Worm (Caenorhabditis elegans) whole organism, L4/young adult: ENCODE measurements around the gene K01B6.3.

Experiments
- W03F9.2 ChIP-seq: fragments of 150-350 bp; optimal IDR thresholded peaks from 2 replicates; lab custom pipeline; 2014; ENCODE audit warnings: missing biosample characterization, missing genetic modification characterization
- dao-5 ChIP-seq: sonication (generic microtip); optimal IDR thresholded peaks from 2 replicates; lab custom pipeline; 2016; ENCODE audit warnings: missing genotype, missing genetic modification characterization, moderate library complexity, missing compliant biosample characterization
- him-1 ChIP-seq: sonication (generic microtip); optimal IDR thresholded peaks from 2 replicates; lab custom pipeline; 2016; ENCODE audit warnings: missing genotype, missing genetic modification reagents, missing genetic modification characterization, missing compliant biosample characterization

The K01B6.3 gene

DNA sequence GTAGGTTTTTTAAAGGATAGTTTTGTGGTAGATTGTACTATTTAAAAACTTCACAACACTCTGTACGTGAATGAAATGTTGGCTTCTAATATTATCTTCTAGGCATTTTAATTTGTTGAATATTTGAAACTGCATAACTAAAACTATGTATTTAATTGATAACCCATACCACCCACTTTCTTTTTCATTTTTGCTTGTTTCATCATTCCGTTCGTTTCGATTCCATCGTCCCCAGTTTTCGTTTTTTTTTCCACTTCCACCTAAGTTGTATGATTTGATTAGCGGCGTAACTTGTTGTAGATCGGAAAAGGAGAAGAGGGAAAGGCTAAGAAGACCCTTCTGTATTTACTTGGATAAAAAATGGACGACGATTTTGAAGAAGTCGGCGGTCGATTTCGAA is at the start of gene K01B6.3:
Gene K01B6.3 (plus strand): TSS at position 301 of the 400 bp plus-strand sequence.
- no peak for TF ChIP-seq him-1 (tag; lab: Kevin White, UChicago)
- TF ChIP-seq W03F9.2 (tag; lab: Kevin White, UChicago) = no peak
- no peak for TF ChIP-seq dao-5 (tag; lab: Kevin White, UChicago)

DNA sequence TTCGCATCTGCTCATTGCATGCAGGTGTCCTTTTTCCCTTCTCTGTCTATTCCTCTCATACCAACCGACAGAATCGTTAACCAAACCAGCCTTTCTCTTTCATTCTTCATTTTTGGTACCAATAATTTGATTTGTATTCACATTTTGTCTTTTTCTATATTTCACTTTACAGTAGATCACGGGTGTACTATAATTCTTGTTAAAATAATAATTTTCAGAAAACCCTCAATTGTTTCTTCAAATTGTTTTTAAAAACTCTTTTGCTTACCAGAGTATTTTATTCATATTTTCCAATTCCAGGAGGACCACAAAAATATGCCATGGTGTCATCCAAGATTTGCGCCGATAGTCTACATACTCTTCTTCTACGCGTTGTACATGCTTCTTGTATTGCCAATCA is 49.3 kb upstream of the K01B6.3 start, which contains the start of gene T02C1.2:
Gene T02C1.2 (plus strand): TSS at position 301 of the 400 bp plus-strand sequence.
- TF ChIP-seq dao-5 (tag; lab: Kevin White, UChicago) = no peak
- TF ChIP-seq him-1 (tag; lab: Kevin White, UChicago) = no peak
- no peak for TF ChIP-seq W03F9.2 (tag; lab: Kevin White, UChicago)

DNA sequence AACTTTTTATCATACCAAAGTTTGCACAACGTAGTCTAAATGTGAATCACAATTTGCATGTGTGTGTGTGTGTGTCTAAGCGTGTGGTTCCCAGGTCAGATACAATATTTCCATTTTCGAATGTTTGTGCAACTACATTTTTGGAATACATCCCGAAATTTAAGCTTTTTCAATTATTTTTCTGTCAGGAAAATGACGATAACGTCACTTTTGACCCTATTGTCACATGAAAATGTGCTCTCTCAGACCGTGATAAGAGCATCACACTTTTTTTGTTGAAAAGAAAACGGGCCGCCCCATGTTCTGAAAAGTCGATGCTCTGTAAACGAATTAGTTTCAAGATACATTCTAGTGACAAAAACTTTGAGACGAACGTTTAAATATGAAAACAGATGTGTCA is 45.0 kb upstream of the K01B6.3 start:
- TF ChIP-seq him-1 (tag; lab: Kevin White, UChicago) = no peak
- no peak for TF ChIP-seq dao-5 (tag; lab: Kevin White, UChicago)
- no peak for TF ChIP-seq W03F9.2 (tag; lab: Kevin White, UChicago)

DNA sequence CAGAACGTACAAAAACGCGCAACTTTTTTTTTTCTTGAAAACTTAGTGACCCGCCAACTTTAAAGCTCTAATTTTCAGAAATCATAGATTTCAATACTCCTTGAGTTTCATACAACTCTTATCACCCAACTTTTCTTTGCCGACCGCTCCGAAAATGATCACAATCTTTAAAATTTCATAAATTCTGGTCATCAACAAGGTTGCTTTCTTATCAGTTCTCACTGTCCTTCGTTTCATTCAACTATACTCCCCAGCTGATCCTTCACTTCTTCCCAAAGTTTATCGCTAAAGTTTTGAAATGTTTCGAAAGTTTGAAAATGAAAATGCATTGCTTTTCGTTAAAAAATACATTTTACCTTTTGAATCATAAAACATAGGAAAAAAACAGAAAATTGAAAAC is 44.2 kb upstream of the K01B6.3 start:
- TF ChIP-seq dao-5 (tag; lab: Kevin White, UChicago) (no peak), W03F9.2 (tag; lab: Kevin White, UChicago) (no peak), him-1 (tag; lab: Kevin White, UChicago) (no peak)

ce11 chrIII:9256961-9257360 is 43.1 kb upstream of the K01B6.3 start, which contains the start of gene M01A8.1:
Gene M01A8.1, plus strand, starts transcription at chrIII:9257261.
- no peak for TF ChIP-seq W03F9.2 (tag; lab: Kevin White, UChicago)
- TF ChIP-seq him-1 (tag; lab: Kevin White, UChicago) = no peak
- no peak for TF ChIP-seq dao-5 (tag; lab: Kevin White, UChicago)

DNA sequence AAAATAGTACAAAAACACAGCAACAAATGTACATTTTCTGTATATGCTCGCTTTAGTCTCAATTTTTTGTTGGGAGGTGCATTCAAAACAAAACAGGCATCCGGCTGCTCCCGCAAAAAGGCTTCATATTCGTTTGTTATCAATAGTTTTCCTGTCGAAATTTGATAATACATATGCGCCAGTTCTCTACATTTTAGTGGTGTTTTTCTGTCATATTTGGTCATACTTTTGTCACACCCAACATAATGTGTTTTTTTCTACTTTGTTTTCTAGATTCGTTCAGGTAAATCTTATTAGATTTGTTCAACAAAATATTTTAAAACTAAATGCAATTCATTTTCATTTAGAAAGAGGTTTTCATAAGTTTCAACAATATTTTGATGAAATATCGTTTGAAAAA is 41.5 kb upstream of the K01B6.3 start:
- TF ChIP-seq dao-5 (tag; lab: Kevin White, UChicago) (no peak), him-1 (tag; lab: Kevin White, UChicago) (no peak), W03F9.2 (tag; lab: Kevin White, UChicago) (no peak)

ce11 chrIII:9269012-9269471 is 31.0 kb upstream of the K01B6.3 start, which contains the start of gene clip-1:
Gene clip-1, minus strand, starts transcription at chrIII:9269062.
- TF ChIP-seq dao-5 (tag; lab: Kevin White, UChicago) (no peak), W03F9.2 (tag; lab: Kevin White, UChicago) (no peak)

DNA sequence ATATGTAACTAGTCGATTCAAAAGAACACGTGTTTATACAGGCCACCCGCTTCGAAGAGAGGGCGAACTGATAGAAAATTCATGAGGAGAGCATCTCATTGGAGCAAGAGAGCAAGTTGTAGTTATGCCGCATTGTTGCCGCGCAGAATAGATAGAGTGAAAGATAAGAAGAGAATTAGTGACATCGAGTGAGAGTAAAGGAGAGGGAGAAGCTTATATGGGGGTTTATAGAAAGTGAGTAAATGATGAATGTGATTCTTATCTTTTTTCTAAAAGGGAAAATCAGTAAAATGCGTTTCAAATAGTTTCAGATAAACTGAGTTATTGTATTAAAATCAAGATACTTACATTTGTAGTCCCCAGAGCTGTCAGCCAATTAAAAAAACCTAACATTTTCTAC is 29.8 kb upstream of the K01B6.3 start:
- TF ChIP-seq W03F9.2 (tag; lab: Kevin White, UChicago) (no peak), him-1 (tag; lab: Kevin White, UChicago) (no peak), dao-5 (tag; lab: Kevin White, UChicago) (no peak)

DNA sequence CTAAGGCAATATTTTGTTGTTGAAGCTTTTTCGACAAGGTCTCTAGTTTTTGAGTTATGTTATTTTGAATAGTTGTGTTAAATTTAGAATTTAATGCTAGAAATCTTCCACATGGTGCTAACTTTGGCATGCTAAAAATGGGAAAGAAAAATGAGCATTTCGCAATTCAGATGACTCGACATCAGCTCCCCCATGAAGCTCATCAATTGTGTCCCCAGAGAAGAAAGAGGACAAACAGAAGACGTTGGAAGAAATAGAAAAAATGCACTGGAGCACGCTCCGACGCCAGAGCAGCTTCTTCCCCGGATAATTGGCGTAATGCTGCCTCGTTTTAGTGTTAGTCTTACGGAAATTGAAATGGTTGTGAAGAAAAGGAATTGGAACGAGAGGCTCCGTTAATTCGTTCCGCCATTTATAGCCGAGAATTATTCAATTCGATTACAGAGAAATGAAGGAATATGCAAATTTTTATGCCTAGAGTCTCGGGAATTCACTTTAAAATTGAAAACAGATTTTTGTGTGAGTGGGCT is 28.6 kb upstream of the K01B6.3 start:
- TF ChIP-seq W03F9.2 (tag; lab: Kevin White, UChicago) (no peak), dao-5 (tag; lab: Kevin White, UChicago) (no peak), him-1 (tag; lab: Kevin White, UChicago) (no peak)

- TF ChIP-seq W03F9.2 (tag; lab: Kevin White, UChicago) (no peak), dao-5 (tag; lab: Kevin White, UChicago) (no peak), him-1 (tag; lab: Kevin White, UChicago) (no peak)
Measured at ce11 chrIII:9272107-9272506, 27.9 kb upstream of the K01B6.3 start.

DNA sequence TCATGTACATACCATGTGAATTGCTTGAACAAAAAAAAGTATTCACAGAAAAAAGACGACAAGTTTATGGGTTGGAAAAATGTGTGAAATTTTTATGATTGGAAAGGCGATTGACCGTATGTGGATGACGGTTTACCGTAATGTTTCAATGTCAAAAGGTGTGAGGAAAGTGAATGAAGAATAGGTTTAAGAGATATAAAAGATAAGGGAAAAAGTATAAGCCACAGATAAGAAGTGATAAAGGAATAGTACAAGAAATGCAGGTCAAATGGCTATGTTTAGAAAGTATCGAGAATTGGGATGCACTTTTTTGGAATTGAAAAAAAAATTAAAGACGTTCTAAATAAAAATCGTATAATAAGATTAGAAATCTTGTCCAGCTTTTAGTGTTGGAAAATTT is 22.2 kb upstream of the K01B6.3 start:
- TF ChIP-seq dao-5 (tag; lab: Kevin White, UChicago) (no peak), him-1 (tag; lab: Kevin White, UChicago) (no peak), W03F9.2 (tag; lab: Kevin White, UChicago) (no peak)

ce11 chrIII:9281480-9281879 is 18.5 kb upstream of the K01B6.3 start, which contains the start of gene fozi-1:
Gene fozi-1, plus strand, starts transcription at chrIII:9281780.
- no peak for TF ChIP-seq W03F9.2 (tag; lab: Kevin White, UChicago)
- TF ChIP-seq dao-5 (tag; lab: Kevin White, UChicago) = no peak
- no peak for TF ChIP-seq him-1 (tag; lab: Kevin White, UChicago)

- no peak for TF ChIP-seq him-1 (tag; lab: Kevin White, UChicago)
- no peak for TF ChIP-seq W03F9.2 (tag; lab: Kevin White, UChicago)
- no peak for TF ChIP-seq dao-5 (tag; lab: Kevin White, UChicago)
Measured at ce11 chrIII:9288540-9288939, 11.5 kb upstream of the K01B6.3 start.

DNA sequence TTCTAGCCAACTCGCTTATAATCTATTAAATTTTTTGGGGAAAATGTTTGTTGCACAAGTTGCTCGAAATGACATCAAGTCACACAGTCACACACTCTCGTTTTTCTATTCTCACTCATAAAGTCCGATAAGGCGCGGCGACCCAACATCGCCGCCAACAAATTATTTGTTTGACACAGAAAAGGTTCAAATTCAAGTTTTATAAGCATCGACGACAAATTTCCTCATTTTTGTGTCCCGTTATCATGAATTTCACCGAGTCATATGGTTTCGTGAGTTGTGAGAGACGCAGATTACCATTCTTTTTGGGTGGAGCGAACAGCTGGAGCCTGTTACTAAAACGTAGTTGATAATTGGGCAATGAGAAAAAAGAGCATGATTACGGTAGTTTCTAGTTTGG is 10.2 kb upstream of the K01B6.3 start:
- TF ChIP-seq dao-5 (tag; lab: Kevin White, UChicago) (no peak), W03F9.2 (tag; lab: Kevin White, UChicago) (no peak), him-1 (tag; lab: Kevin White, UChicago) (no peak)
